Worm (Caenorhabditis elegans): ENCODE data around the gene C31E10.6.

Gene C31E10.6

DNA sequence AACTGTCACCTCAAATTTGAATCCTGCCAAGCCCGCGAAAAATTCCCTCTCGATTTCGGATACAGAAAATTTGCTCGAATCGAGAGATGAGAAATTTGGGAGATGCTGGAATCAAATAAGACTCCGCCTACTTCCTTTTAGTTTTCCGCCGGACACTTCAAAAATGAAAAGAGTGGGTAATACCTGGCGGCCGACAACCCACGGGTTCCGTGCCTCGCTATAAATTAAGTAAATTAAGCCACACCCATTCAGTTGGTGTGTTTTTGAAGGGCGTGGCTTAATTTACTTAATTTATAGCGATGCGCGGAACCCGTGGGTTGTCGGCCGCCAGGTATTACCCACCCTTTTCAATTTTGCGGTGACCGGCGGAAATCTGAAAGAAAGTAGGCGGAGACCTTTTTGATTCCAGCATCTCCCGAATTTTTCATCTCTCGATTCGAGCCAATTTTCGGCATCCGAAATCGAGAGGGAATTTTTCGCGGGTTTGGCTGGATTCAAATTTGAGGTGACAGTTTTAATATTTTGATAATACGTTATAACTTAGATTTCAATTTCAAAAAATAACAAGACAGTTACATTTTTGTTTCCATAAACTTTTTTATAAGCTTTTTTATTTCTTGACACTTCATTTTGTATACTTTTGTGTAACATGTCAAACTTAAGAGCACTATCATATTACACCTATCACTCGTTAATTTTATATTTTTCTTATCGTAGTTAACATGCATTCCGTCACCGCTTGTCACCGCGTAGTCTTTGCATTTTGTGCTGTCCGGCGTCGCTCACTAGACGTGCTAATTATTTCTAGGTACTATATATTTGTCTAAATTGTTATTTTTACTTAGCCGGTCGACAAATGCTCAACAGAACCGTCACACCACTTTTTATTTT, 49.2 kb upstream of the C31E10.6 start:
- TF ChIP-seq elt-2 (tag; optimal IDR thresholded peaks at IDR 0.05) = peak; percentile 25
- TF ChIP-seq irx-1 (tag; optimal IDR thresholded peaks at IDR 0.05) = no peak

DNA sequence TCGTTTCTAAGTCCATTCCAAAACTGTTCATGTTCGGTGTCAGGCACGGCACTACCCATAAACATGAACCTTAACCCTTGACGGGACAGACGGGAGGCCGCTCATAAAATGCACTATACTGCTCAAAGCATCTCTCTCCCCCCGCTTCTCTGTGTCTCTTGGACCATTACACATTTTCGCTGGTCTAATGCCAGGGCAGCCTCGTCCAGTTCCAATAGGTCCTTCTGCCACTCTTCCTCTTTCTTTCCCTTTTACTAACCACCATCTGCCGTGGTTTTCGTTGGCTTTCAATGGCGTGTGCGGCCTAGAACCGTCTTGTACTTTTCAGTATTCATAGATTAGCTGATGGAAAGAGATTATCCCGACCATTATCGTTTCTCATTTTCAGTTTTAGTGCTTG, 48.0 kb upstream of the C31E10.6 start:
- TF ChIP-seq lin-14 (GFP tag; optimal IDR thresholded peaks at IDR 0.05) = peak; percentile 20
- peak in 1 of 2 experiments; percentile 9 for TF ChIP-seq ztf-11 (tag; optimal IDR thresholded peaks at IDR 0.05)
- TF ChIP-seq nhr-20 (tag; optimal IDR thresholded peaks at IDR 0.05) = no peak
- peak in 1 of 3 experiments; percentile 1 for TF ChIP-seq ceh-82 (tag; optimal IDR thresholded peaks at IDR 0.05)
- peak; percentile 22 for TF ChIP-seq dsc-1 (tag; optimal IDR thresholded peaks at IDR 0.05)
- TF ChIP-seq efl-1 (optimal IDR thresholded peaks at IDR 0.05) = no peak
- peak in 1 of 2 experiments; percentile 36 for TF ChIP-seq efl-1 (GFP tag; optimal IDR thresholded peaks at IDR 0.05 in 1 of 2)
- no peak for TF ChIP-seq elt-2 (tag; optimal IDR thresholded peaks at IDR 0.05)

ce11 chrX:13948810-13949209, 47.3 kb upstream of the C31E10.6 start, which contains the start of gene alg-1:
Gene alg-1, plus strand, starts transcription at chrX:13949110.
- TF ChIP-seq unc-30 (tag; optimal IDR thresholded peaks at IDR 0.05) = no peak
- TF ChIP-seq C34B4.2 (tag; optimal IDR thresholded peaks at IDR 0.05) = no peak
- TF ChIP-seq unc-98 (GFP tag; IDR thresholded peaks at IDR 0.05) = no peak

DNA sequence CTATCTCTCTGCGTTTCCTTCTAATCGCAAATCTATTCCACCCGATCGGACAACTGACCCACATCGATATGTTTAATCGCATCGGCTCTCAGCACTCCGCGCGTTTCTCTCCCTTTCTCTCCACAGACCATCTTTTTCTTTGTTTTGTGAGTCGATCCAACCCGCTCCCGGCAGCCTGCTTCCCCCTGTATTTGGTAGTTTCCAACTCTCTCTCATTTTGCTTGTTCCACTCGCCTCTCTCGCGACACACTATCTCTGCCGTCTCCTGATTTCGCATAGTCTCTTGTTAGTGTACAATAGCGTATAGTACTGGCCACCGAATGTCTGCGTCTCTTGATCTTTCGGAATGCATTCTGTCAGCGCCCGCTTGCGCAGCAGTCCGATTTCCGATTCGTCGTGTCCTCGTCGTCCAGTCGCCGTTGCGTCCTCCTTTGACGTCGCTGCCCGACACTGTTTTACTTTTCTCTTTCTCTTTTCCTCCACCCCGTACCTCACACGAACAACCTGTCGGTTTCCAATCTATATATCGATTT, 45.5 kb upstream of the C31E10.6 start:
- TF ChIP-seq lin-39 (tag; optimal IDR thresholded peaks at IDR 0.05) (no peak), elt-2 (tag; optimal IDR thresholded peaks at IDR 0.05) (no peak), nhr-12 (tag; optimal IDR thresholded peaks at IDR 0.05) (no peak), irx-1 (tag; optimal IDR thresholded peaks at IDR 0.05) (no peak), nhr-76 (tag; optimal IDR thresholded peaks at IDR 0.05) (no peak), nhr-19 (GFP tag; conservative IDR thresholded peaks at IDR 0.05) (peak; percentile 46), ceh-63 (GFP tag; optimal IDR thresholded peaks at IDR 0.05) (no peak), egl-13 (tag; optimal IDR thresholded peaks at IDR 0.05) (no peak), xbp-1 (tag; optimal IDR thresholded peaks at IDR 0.05) (peak; percentile 40), tbx-2 (tag; optimal IDR thresholded peaks at IDR 0.05) (peak; percentile 63), nhr-20 (tag; optimal IDR thresholded peaks at IDR 0.05) (peak; percentile 78), unc-62 (GFP tag; optimal IDR thresholded peaks at IDR 0.05) (no peak), nhr-28 (tag; optimal IDR thresholded peaks at IDR 0.05) (no peak), pag-3 (tag; optimal IDR thresholded peaks at IDR 0.05; ENCODE audit: borderline replicate concordance, insufficient read depth) (no peak), snu-23 (GFP tag; optimal IDR thresholded peaks at IDR 0.05) (peak; percentile 68), aha-1 (tag; optimal IDR thresholded peaks at IDR 0.05) (no peak), ztf-4 (tag; optimal IDR thresholded peaks at IDR 0.05) (peak; percentile 13), swsn-7 (tag; optimal IDR thresholded peaks at IDR 0.05) (peak; percentile 57), Y116A8C.19 (tag; optimal IDR thresholded peaks at IDR 0.05; ENCODE audit: borderline replicate concordance) (no peak), nhr-90 (tag; optimal IDR thresholded peaks at IDR 0.05; ENCODE audit: poor library complexity) (peak; percentile 80), mab-9 (GFP tag; IDR thresholded peaks at IDR 0.05) (no peak), pqm-1 (tag; optimal IDR thresholded peaks at IDR 0.05) (no peak), mef-2 (tag; optimal IDR thresholded peaks at IDR 0.05) (no peak), zag-1 (tag; optimal IDR thresholded peaks at IDR 0.05) (no peak), C34B4.2 (tag; optimal IDR thresholded peaks at IDR 0.05) (no peak), efl-3 (GFP tag; optimal IDR thresholded peaks at IDR 0.05) (no peak), nhr-84 (tag; optimal IDR thresholded peaks at IDR 0.05) (no peak), vab-15 (tag; optimal IDR thresholded peaks at IDR 0.05) (no peak), lir-3 (tag; optimal IDR thresholded peaks at IDR 0.05; ENCODE audit: poor library complexity) (no peak), sptf-1 (tag; optimal IDR thresholded peaks at IDR 0.05) (no peak), rnt-1 (tag; optimal IDR thresholded peaks at IDR 0.05) (peak; percentile 32), hpl-2 (GFP tag; optimal IDR thresholded peaks at IDR 0.05) (no peak), ceh-90 (tag; optimal IDR thresholded peaks at IDR 0.05) (no peak), C16A3.4 (tag; optimal IDR thresholded peaks at IDR 0.05) (peak; percentile 22), lin-14 (GFP tag; optimal IDR thresholded peaks at IDR 0.05) (peak; percentile 81), lin-13 (GFP tag; optimal IDR thresholded peaks at IDR 0.05) (no peak), hlh-17 (GFP tag; optimal IDR thresholded peaks at IDR 0.05; ENCODE audit: borderline replicate concordance) (no peak)
